Fruit fly (Drosophila melanogaster) whole organism, embryonic: ENCODE data around the gene mus101.
A peak's percentile ranks its signal among the peaks of the same experiment; 100 is the strongest.

ENCODE experiments used
- Bteb2 ChIP-seq: fragments of 200-800 bp; sonication (Bioruptor generic); optimal IDR thresholded peaks from 2 replicates; lab custom pipeline; 2016; ENCODE audit warnings: missing biosample characterization, missing genetic modification characterization
- CG1024 ChIP-seq: fragments of 200-800 bp; sonication (Bioruptor generic); IDR thresholded peaks from 2 replicates; pipeline ENCODE4 v1.3.6; 2022; ENCODE audit warnings: missing biosample characterization, missing genetic modification characterization
- CG11560 ChIP-seq: fragments of 200-800 bp; sonication (Bioruptor generic); IDR thresholded peaks from 3 replicates; pipeline ENCODE4 v1.3.6; 2022; ENCODE audit warnings: missing biosample characterization, missing genetic modification characterization
- CG12769 ChIP-seq: fragments of 200-800 bp; sonication (Bioruptor generic); optimal IDR thresholded peaks from 2 replicates; lab custom pipeline; 2019; ENCODE audit warnings: missing biosample characterization, mild to moderate bottlenecking, missing genetic modification characterization, moderate library complexity
- CG13894 ChIP-seq: fragments of 200-800 bp; sonication (Bioruptor generic); optimal IDR thresholded peaks from 3 replicates; lab custom pipeline; 2018; ENCODE audit warnings: missing biosample characterization, mild to moderate bottlenecking, missing genetic modification characterization, moderate library complexity
- CG14050 ChIP-seq: fragments of 200-800 bp; sonication (Bioruptor generic); IDR thresholded peaks from 3 replicates; pipeline ENCODE4 v1.3.6; 2022; ENCODE audit warnings: missing biosample characterization, missing genetic modification characterization
- CG15073 ChIP-seq: fragments of 200-800 bp; sonication (Bioruptor generic); optimal IDR thresholded peaks from 2 replicates; lab custom pipeline; 2016; ENCODE audit warnings: missing biosample characterization, missing genetic modification characterization
- CG17612 ChIP-seq: fragments of 200-800 bp; sonication (Bioruptor generic); IDR thresholded peaks from 2 replicates; pipeline ENCODE4 v1.3.6; 2022; ENCODE audit warnings: missing biosample characterization, missing genetic modification characterization
- CG1832 ChIP-seq: fragments of 200-800 bp; sonication (Bioruptor generic); optimal IDR thresholded peaks from 2 replicates; lab custom pipeline; 2017; ENCODE audit warnings: missing biosample characterization, mild to moderate bottlenecking, missing genetic modification characterization, inconsistent platforms
- CG31388 ChIP-seq: fragments of 200-800 bp; sonication (Bioruptor generic); optimal IDR thresholded peaks from 2 replicates; lab custom pipeline; 2016; ENCODE audit warnings: missing biosample characterization, missing genetic modification characterization
- CG3281 ChIP-seq: fragments of 200-800 bp; sonication (Bioruptor generic); optimal IDR thresholded peaks from 3 replicates; lab custom pipeline; 2017; ENCODE audit warnings: missing biosample characterization, mild to moderate bottlenecking, missing genetic modification characterization
- CG9215 ChIP-seq: fragments of 200-800 bp; sonication (Bioruptor generic); IDR thresholded peaks from 2 replicates; pipeline ENCODE4 v1.3.6; 2022; ENCODE audit warnings: missing biosample characterization, missing genetic modification characterization
- Deaf1 ChIP-seq: fragments of 200-800 bp; optimal IDR thresholded peaks from 3 replicates; lab custom pipeline; 2019; ENCODE audit warnings: missing biosample characterization, mild to moderate bottlenecking, missing genetic modification characterization, moderate library complexity
- ERR ChIP-seq: fragments of 200-800 bp; sonication (Bioruptor generic); optimal IDR thresholded peaks from 2 replicates; lab custom pipeline; 2016; ENCODE audit warnings: missing biosample characterization, missing genetic modification characterization
- Fer1 ChIP-seq: fragments of 200-800 bp; sonication (Bioruptor generic); optimal IDR thresholded peaks from 2 replicates; lab custom pipeline; 2017; ENCODE audit warnings: missing biosample characterization, mild to moderate bottlenecking, missing genetic modification characterization
- Fer3 ChIP-seq: fragments of 200-800 bp; sonication (Bioruptor generic); optimal IDR thresholded peaks from 2 replicates; lab custom pipeline; 2018; ENCODE audit warnings: missing biosample characterization, mild to moderate bottlenecking, missing genetic modification characterization, moderate library complexity
- Lim3 ChIP-seq: fragments of 200-800 bp; sonication (Bioruptor generic); IDR thresholded peaks from 2 replicates; pipeline ENCODE4 v1.3.6; 2022; ENCODE audit warnings: missing biosample characterization, missing genetic modification characterization
- Lpt ChIP-seq: fragments of >200 bp; optimal IDR thresholded peaks from 2 replicates; lab custom pipeline; 2018; ENCODE audit warnings: missing biosample characterization, missing genetic modification characterization
- MBD-R2 ChIP-seq: fragments of 200-800 bp; sonication (Bioruptor generic); IDR thresholded peaks from 2 replicates; pipeline ENCODE4 v1.3.6; 2022; ENCODE audit warnings: missing biosample characterization, missing genetic modification characterization
- Med ChIP-seq: fragments of 200-800 bp; sonication (Bioruptor generic); peaks from one replicate; lab custom pipeline; 2016; ENCODE audit warnings: missing biosample characterization, missing genetic modification characterization, mild to moderate bottlenecking, inconsistent platforms, moderate library complexity
- Trl ChIP-seq, 3 experiments: fragments of >200 bp in 2 of 3; fragments of 200-800 bp in 1 of 3; sonication (Bioruptor generic) in 1 of 3; optimal IDR thresholded peaks; 2 replicates in 1 of 3; 3 replicates in 2 of 3; lab custom pipeline; 2016 to 2017; ENCODE audit warnings: missing biosample characterization in 1 of 3, missing genetic modification characterization in 1 of 3
- Xbp1 ChIP-seq: fragments of 200-800 bp; sonication (Bioruptor generic); optimal IDR thresholded peaks from 3 replicates; lab custom pipeline; 2016; ENCODE audit warnings: missing biosample characterization, mild to moderate bottlenecking, missing genetic modification characterization
- chm ChIP-seq: fragments of 200-800 bp; sonication (Bioruptor generic); IDR thresholded peaks from 2 replicates; pipeline ENCODE4 v1.3.6; 2022; ENCODE audit warnings: missing biosample characterization, missing genetic modification characterization
- croc ChIP-seq: fragments of 200-800 bp; sonication (Bioruptor generic); conservative IDR thresholded peaks from 3 replicates; pipeline ENCODE4 v1.3.6; 2022; ENCODE audit warnings: missing biosample characterization, missing genetic modification characterization
- crol ChIP-seq: fragments of 200-800 bp; sonication (Bioruptor generic); IDR thresholded peaks from 2 replicates; pipeline ENCODE4 v1.3.6; 2022; ENCODE audit warnings: missing biosample characterization, missing genetic modification characterization
- ems ChIP-seq: fragments of 200-800 bp; sonication (Bioruptor generic); optimal IDR thresholded peaks from 3 replicates; lab custom pipeline; 2016; ENCODE audit warnings: missing biosample characterization, missing genetic modification characterization
- esg ChIP-seq: fragments of 200-800 bp; sonication (Bioruptor generic); conservative IDR thresholded peaks from 2 replicates; pipeline ENCODE4 v1.3.6; 2022; ENCODE audit warnings: missing biosample characterization, missing genetic modification characterization
- ewg ChIP-seq: fragments of 200-800 bp; sonication (Bioruptor generic); optimal IDR thresholded peaks from 3 replicates; lab custom pipeline; 2017; ENCODE audit warnings: mild to moderate bottlenecking, missing biosample characterization, missing genetic modification reagents, missing genetic modification characterization
- ftz-f1 ChIP-seq: fragments of 200-800 bp; sonication (Bioruptor generic); optimal IDR thresholded peaks from 2 replicates; lab custom pipeline; 2016; ENCODE audit warnings: missing biosample characterization, missing genetic modification characterization
- gro ChIP-seq: fragments of 200-800 bp; sonication (Bioruptor generic); optimal IDR thresholded peaks from 2 replicates; lab custom pipeline; 2016; ENCODE audit warnings: missing biosample characterization, missing genetic modification characterization
- gsb ChIP-seq: fragments of 200-800 bp; sonication (Bioruptor generic); IDR thresholded peaks from 2 replicates; pipeline ENCODE4 v1.3.6; 2022; ENCODE audit warnings: missing biosample characterization, missing genetic modification characterization
- nom ChIP-seq: fragments of 200-800 bp; sonication (Bioruptor generic); optimal IDR thresholded peaks from 2 replicates; lab custom pipeline; 2017; ENCODE audit warnings: missing biosample characterization, missing genetic modification characterization, mild to moderate bottlenecking, moderate library complexity, missing genetic modification reagents
- p53 ChIP-seq: fragments of 200-800 bp; sonication (Bioruptor generic); optimal IDR thresholded peaks from 2 replicates; lab custom pipeline; 2016; ENCODE audit warnings: missing biosample characterization, missing genetic modification characterization
- pb ChIP-seq: fragments of 200-800 bp; sonication (Bioruptor generic); optimal IDR thresholded peaks from 3 replicates; lab custom pipeline; 2016; ENCODE audit warnings: missing biosample characterization, missing genetic modification characterization
- peb ChIP-seq: fragments of 200-800 bp; sonication (Bioruptor generic); IDR thresholded peaks from 2 replicates; pipeline ENCODE4 v1.3.6; 2022; ENCODE audit warnings: missing biosample characterization, missing genetic modification characterization
- pros ChIP-seq: fragments of 200-800 bp; sonication (Bioruptor generic); optimal IDR thresholded peaks from 3 replicates; lab custom pipeline; 2019; ENCODE audit warnings: missing biosample characterization, mild to moderate bottlenecking, missing genetic modification characterization, moderate library complexity
- sd ChIP-seq: fragments of 200-800 bp; sonication (Bioruptor generic); optimal IDR thresholded peaks from 3 replicates; lab custom pipeline; 2018; ENCODE audit warnings: missing biosample characterization, mild to moderate bottlenecking, missing genetic modification characterization, moderate library complexity
- seq ChIP-seq: fragments of 200-800 bp; sonication (Bioruptor generic); IDR thresholded peaks from 2 replicates; pipeline ENCODE4 v1.3.6; 2022; ENCODE audit warnings: missing biosample characterization, missing genetic modification characterization
- sr ChIP-seq: fragments of 200-800 bp; sonication (Bioruptor generic); IDR thresholded peaks from 3 replicates; pipeline ENCODE4 v1.3.6; 2022; ENCODE audit warnings: missing biosample characterization, missing genetic modification characterization
- tio ChIP-seq: fragments of 200-800 bp; sonication (Bioruptor generic); optimal IDR thresholded peaks from 2 replicates; lab custom pipeline; 2017; ENCODE audit warnings: missing biosample characterization, missing genetic modification characterization, inconsistent platforms
- wek ChIP-seq: fragments of 200-800 bp; sonication (Bioruptor generic); optimal IDR thresholded peaks from 3 replicates; lab custom pipeline; 2018; ENCODE audit warnings: missing biosample characterization, mild to moderate bottlenecking, missing genetic modification characterization, moderate library complexity

Gene mus101

dm6 chrX:13758989-13759549, 37.0 kb downstream of the mus101 start, which contains the start of gene Yp3:
Gene Yp3 (plus strand): TSS chrX:13759546.
- TF ChIP-seq CG17612 (GFP tag; lab: Robert Waterston, UW) (no peak), gsb (no peak), seq (GFP tag; lab: Robert Waterston, UW) (no peak), Fer3 (tag; lab: Kevin White, UChicago) (no peak), pros (no peak), tio (GFP tag; lab: Kevin White, UChicago) (no peak), CG3281 (GFP tag; lab: Kevin White, UChicago) (no peak), Xbp1 (GFP tag; lab: Kevin White, UChicago) (no peak), CG15073 (no peak), ftz-f1 (GFP tag; lab: Kevin White, UChicago) (no peak), sr (GFP tag; lab: Robert Waterston, UW) (no peak), Lpt (GFP tag; lab: Kevin White, UChicago) (no peak), Lim3 (no peak), CG31388 (GFP tag; lab: Kevin White, UChicago) (no peak), CG1024 (no peak), CG11560 (tag; lab: Robert Waterston, UW) (no peak), wek (GFP tag; lab: Kevin White, UChicago) (no peak), peb (no peak), esg (GFP tag; lab: Robert Waterston, UW) (no peak)

DNA sequence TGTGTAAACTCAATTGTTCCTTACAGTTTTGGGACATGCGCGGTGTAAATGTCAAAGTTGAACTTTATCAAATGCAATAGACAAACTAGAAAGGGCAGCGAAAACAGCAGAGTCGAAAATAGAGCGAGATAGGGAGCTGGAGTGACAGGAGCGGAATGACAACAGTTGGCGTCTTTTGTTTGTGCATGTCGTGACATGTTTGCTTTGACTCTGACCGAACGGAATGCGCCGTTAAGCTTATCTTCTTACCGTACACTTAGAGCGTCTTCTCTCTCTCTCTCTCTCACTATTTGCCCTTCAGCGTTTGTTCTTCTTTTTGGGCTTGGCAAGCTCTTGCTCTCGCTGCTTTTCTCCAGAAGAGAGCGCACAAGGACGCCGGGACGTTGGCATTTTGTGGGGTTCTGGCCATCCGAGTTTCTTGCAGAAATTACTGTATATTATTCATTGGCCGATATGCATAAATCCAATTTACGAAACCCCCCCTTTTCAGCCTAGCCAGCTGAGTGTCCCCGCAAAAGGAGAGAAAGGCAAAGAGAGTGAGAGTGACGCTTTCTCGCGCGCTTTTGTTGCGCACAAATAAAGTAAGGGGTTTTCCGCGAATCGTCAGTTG, 39.8 kb downstream of the mus101 start:
- no peak for TF ChIP-seq CG14050
- peak; percentile 64 for TF ChIP-seq nom (GFP tag; lab: Kevin White, UChicago)
- TF ChIP-seq sd (tag; lab: Kevin White, UChicago) = peak; percentile 51
- TF ChIP-seq Bteb2 = no peak
- peak; percentile 63 to 78 for TF ChIP-seq Trl (optimal IDR thresholded peaks at IDR 0.05; lab: Kevin White, UChicago)
- no peak for TF ChIP-seq Trl (GFP tag; optimal IDR thresholded peaks at IDR 0.05; lab: Kevin White, UChicago)
- no peak; the same call in 1 of the 2 replicates for TF ChIP-seq crol (GFP tag; lab: Robert Waterston, UW)
- peak; percentile 24 for TF ChIP-seq ERR (GFP tag; lab: Kevin White, UChicago)
- TF ChIP-seq CG13894 (tag; lab: Kevin White, UChicago) = peak; percentile 96
- TF ChIP-seq MBD-R2 (GFP tag; lab: Robert Waterston, UW) = no peak
- TF ChIP-seq chm = no peak
- TF ChIP-seq ems (GFP tag; lab: Kevin White, UChicago) = no peak
- no peak for TF ChIP-seq Fer1
- no peak for TF ChIP-seq pb
- TF ChIP-seq croc (GFP tag; lab: Robert Waterston, UW) = no peak
- TF ChIP-seq CG9215 (GFP tag; lab: Robert Waterston, UW) = no peak
- TF ChIP-seq CG12769 (tag; lab: Kevin White, UChicago) = no peak
- TF ChIP-seq ewg = peak; percentile 32
- TF ChIP-seq CG1024 = no peak
- peak; percentile 18 for TF ChIP-seq CG1832 (GFP tag; lab: Kevin White, UChicago)
- no peak for TF ChIP-seq gro (GFP tag; lab: Kevin White, UChicago)
- TF ChIP-seq p53 (GFP tag; lab: Kevin White, UChicago) = peak; percentile 100
- peak; percentile 46 for TF ChIP-seq Med (GFP tag; lab: Kevin White, UChicago)
- no peak for TF ChIP-seq Deaf1 (tag; lab: Kevin White, UChicago)
- peak; percentile 16 for TF ChIP-seq pros
